Fruit fly (Drosophila melanogaster) S2 (cell line): ENCODE results near the gene mora.

ENCODE experiments used
- CG8478 ChIP-seq: fragments of >200 bp; optimal IDR thresholded peaks from 2 replicates; lab custom pipeline; 2018
- CTCF ChIP-seq, 2 experiments: fragments of >200 bp; optimal IDR thresholded peaks; 2 replicates each; lab custom pipeline; 2018

DNA sequence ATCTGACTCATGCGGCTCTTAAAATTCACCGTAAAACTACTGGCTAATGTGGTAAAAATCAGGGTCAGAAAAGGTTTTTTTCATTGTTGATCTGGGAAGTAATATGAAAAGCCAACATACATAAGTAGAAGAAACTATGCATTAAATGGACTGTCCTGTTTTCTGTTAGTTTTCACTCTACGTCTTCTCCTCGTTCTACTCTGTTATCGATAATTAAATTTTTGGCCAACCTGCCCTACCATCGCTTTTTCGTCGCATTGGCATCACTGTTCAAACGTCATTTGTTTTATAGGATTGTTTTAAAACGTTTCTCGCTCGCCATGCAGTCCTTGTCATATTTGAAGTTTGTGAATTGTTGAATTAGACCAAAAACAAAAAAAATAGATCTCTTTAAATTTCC is 48.6 kb downstream of the mora start:
- no peak for TF ChIP-seq CG8478 (lab: Kevin White, UChicago)
- TF ChIP-seq CTCF (optimal IDR thresholded peaks at IDR 0.05; lab: Kevin White, UChicago) = no peak
